Fruit fly (Drosophila melanogaster) whole organism, prepupa: ENCODE measurements around the gene Prosalpha2.
A peak's percentile ranks its signal among the peaks of the same experiment; 100 is the strongest.

Source experiments
- Blimp-1 ChIP-seq: fragments of 200-800 bp; sonication (Bioruptor generic); optimal IDR thresholded peaks from 3 replicates; lab custom pipeline; 2017; ENCODE audit warnings: missing biosample characterization, missing genetic modification characterization, mild to moderate bottlenecking, moderate library complexity, missing genetic modification reagents
- CG10631 ChIP-seq: fragments of 200-800 bp; sonication (Bioruptor generic); optimal IDR thresholded peaks from 2 replicates; lab custom pipeline; 2016; ENCODE audit warnings: missing biosample characterization, missing genetic modification characterization
- CG10669 ChIP-seq: fragments of 200-800 bp; sonication (Bioruptor generic); optimal IDR thresholded peaks from 3 replicates; lab custom pipeline; 2018; ENCODE audit warnings: missing biosample characterization, mild to moderate bottlenecking, missing genetic modification characterization, moderate library complexity
- CG11294 ChIP-seq: fragments of 200-800 bp; sonication (Bioruptor generic); IDR thresholded peaks from 2 replicates; pipeline ENCODE4 v1.3.6; 2022; ENCODE audit warnings: missing biosample characterization, missing genetic modification characterization
- CG11762 ChIP-seq: fragments of 200-800 bp; sonication (Bioruptor generic); optimal IDR thresholded peaks from 3 replicates; lab custom pipeline; 2016; ENCODE audit warnings: missing biosample characterization, missing genetic modification characterization; ENCODE audit not compliant: insufficient read depth
- CG11902 ChIP-seq: fragments of 200-800 bp; sonication (Bioruptor generic); optimal IDR thresholded peaks from 3 replicates; lab custom pipeline; 2016; ENCODE audit warnings: missing biosample characterization, missing genetic modification characterization
- CG15336 ChIP-seq: fragments of 200-800 bp; sonication (Bioruptor generic); IDR thresholded peaks from 2 replicates; pipeline ENCODE4 v1.3.6; 2022; ENCODE audit warnings: missing biosample characterization, missing genetic modification characterization
- CG1621 ChIP-seq: fragments of 200-800 bp; sonication (Bioruptor generic); optimal IDR thresholded peaks from 3 replicates; lab custom pipeline; 2018; ENCODE audit warnings: missing biosample characterization, mild to moderate bottlenecking, missing genetic modification characterization
- CG16779 ChIP-seq: fragments of 200-800 bp; sonication (Bioruptor generic); optimal IDR thresholded peaks from 3 replicates; lab custom pipeline; 2017; ENCODE audit warnings: missing biosample characterization, mild to moderate bottlenecking, missing genetic modification characterization
- CG34406 ChIP-seq: fragments of 200-800 bp; sonication (Bioruptor generic); optimal IDR thresholded peaks from 3 replicates; lab custom pipeline; 2016; ENCODE audit warnings: missing biosample characterization, missing genetic modification characterization
- CG3919 ChIP-seq: fragments of 200-800 bp; sonication (Bioruptor generic); optimal IDR thresholded peaks from 3 replicates; lab custom pipeline; 2016; ENCODE audit warnings: missing biosample characterization, missing genetic modification characterization
- CG6163 ChIP-seq: fragments of 200-800 bp; sonication (Bioruptor generic); IDR thresholded peaks from 3 replicates; pipeline ENCODE4 v1.3.6; 2022; ENCODE audit warnings: missing biosample characterization, missing genetic modification characterization
- CG6792 ChIP-seq: fragments of 200-800 bp; sonication (Bioruptor generic); optimal IDR thresholded peaks from 3 replicates; lab custom pipeline; 2016; ENCODE audit warnings: missing biosample characterization, missing genetic modification characterization
- CG6854 ChIP-seq: fragments of 200-800 bp; sonication (Bioruptor generic); optimal IDR thresholded peaks from 2 replicates; lab custom pipeline; 2017; ENCODE audit warnings: missing biosample characterization, mild to moderate bottlenecking, missing genetic modification characterization
- CG7368 ChIP-seq: fragments of 200-800 bp; sonication (Bioruptor generic); optimal IDR thresholded peaks from 3 replicates; lab custom pipeline; 2016; ENCODE audit warnings: missing biosample characterization, missing genetic modification characterization
- CG9139 ChIP-seq: fragments of 200-800 bp; sonication (Bioruptor generic); optimal IDR thresholded peaks from 3 replicates; lab custom pipeline; 2017; ENCODE audit warnings: missing biosample characterization, mild to moderate bottlenecking, missing genetic modification characterization
- Eip75B ChIP-seq: fragments of 200-800 bp; sonication (Bioruptor generic); optimal IDR thresholded peaks from 3 replicates; lab custom pipeline; 2016; ENCODE audit warnings: missing biosample characterization, missing genetic modification characterization
- Eip78C ChIP-seq: fragments of 200-800 bp; sonication (Bioruptor generic); peaks from one replicate; lab custom pipeline; 2016; ENCODE audit warnings: missing biosample characterization, missing genetic modification characterization
- Eip93F ChIP-seq: fragments of 200-800 bp; sonication (Bioruptor generic); optimal IDR thresholded peaks from 2 replicates; lab custom pipeline; 2016; ENCODE audit warnings: missing biosample characterization, mild to moderate bottlenecking, missing genetic modification characterization
- Ets21C ChIP-seq: fragments of 200-800 bp; sonication (Bioruptor generic); optimal IDR thresholded peaks from 3 replicates; lab custom pipeline; 2016; ENCODE audit warnings: missing biosample characterization, missing genetic modification characterization
- Ets96B ChIP-seq: fragments of 200-800 bp; optimal IDR thresholded peaks from 2 replicates; lab custom pipeline; 2019; ENCODE audit warnings: missing biosample characterization, mild to moderate bottlenecking, missing genetic modification characterization, moderate library complexity
- Gug ChIP-seq: fragments of 200-800 bp; sonication (Bioruptor generic); IDR thresholded peaks from 2 replicates; pipeline ENCODE4 v1.3.6; 2022; ENCODE audit warnings: missing biosample characterization, missing genetic modification characterization
- Hr39 ChIP-seq: fragments of 200-800 bp; sonication (Bioruptor generic); optimal IDR thresholded peaks from 2 replicates; lab custom pipeline; 2016; ENCODE audit warnings: missing biosample characterization, missing genetic modification characterization
- Hr4 ChIP-seq: fragments of 200-800 bp; sonication (Bioruptor generic); optimal IDR thresholded peaks from 3 replicates; lab custom pipeline; 2016; ENCODE audit warnings: missing biosample characterization, missing genetic modification characterization
- Lpt ChIP-seq: fragments of 200-800 bp; sonication (Bioruptor generic); optimal IDR thresholded peaks from 3 replicates; lab custom pipeline; 2016; ENCODE audit warnings: missing biosample characterization, missing genetic modification characterization
- Met ChIP-seq: fragments of 200-800 bp; sonication (Bioruptor generic); optimal IDR thresholded peaks from 3 replicates; lab custom pipeline; 2016; ENCODE audit warnings: missing biosample characterization, missing genetic modification characterization
- OdsH ChIP-seq: fragments of 200-800 bp; sonication (Bioruptor generic); optimal IDR thresholded peaks from 3 replicates; lab custom pipeline; 2016; ENCODE audit warnings: missing biosample characterization, missing genetic modification characterization
- Smox ChIP-seq: fragments of 200-800 bp; sonication (Bioruptor generic); optimal IDR thresholded peaks from 3 replicates; lab custom pipeline; 2016; ENCODE audit warnings: missing biosample characterization, missing genetic modification characterization
- Sox102F ChIP-seq: fragments of 200-800 bp; sonication (Bioruptor generic); optimal IDR thresholded peaks from 2 replicates; lab custom pipeline; 2016; ENCODE audit warnings: missing biosample characterization, mild to moderate bottlenecking, missing genetic modification characterization
- Sox14 ChIP-seq: fragments of 200-800 bp; sonication (Bioruptor generic); optimal IDR thresholded peaks from 3 replicates; lab custom pipeline; 2016; ENCODE audit warnings: missing biosample characterization, missing genetic modification characterization
- Sox15 ChIP-seq: fragments of 200-800 bp; sonication (Bioruptor generic); optimal IDR thresholded peaks from 3 replicates; lab custom pipeline; 2016; ENCODE audit warnings: missing biosample characterization, missing genetic modification characterization
- achi ChIP-seq: fragments of 200-800 bp; sonication (Bioruptor generic); optimal IDR thresholded peaks from 3 replicates; lab custom pipeline; 2016; ENCODE audit warnings: missing biosample characterization, missing genetic modification characterization
- acj6 ChIP-seq: fragments of 200-800 bp; sonication (Bioruptor generic); optimal IDR thresholded peaks from 3 replicates; lab custom pipeline; 2016; ENCODE audit warnings: missing biosample characterization, missing genetic modification characterization
- dac ChIP-seq: fragments of 200-800 bp; sonication (Bioruptor generic); optimal IDR thresholded peaks from 2 replicates; lab custom pipeline; 2017; ENCODE audit warnings: missing biosample characterization, mild to moderate bottlenecking, missing genetic modification characterization
- dsx ChIP-seq: fragments of 200-800 bp; optimal IDR thresholded peaks from 3 replicates; lab custom pipeline; 2019; ENCODE audit warnings: missing biosample characterization, mild to moderate bottlenecking, missing genetic modification characterization, moderate library complexity; ENCODE audit not compliant: poor library complexity, severe bottlenecking
- eg ChIP-seq: fragments of 200-800 bp; sonication (Bioruptor generic); IDR thresholded peaks from 3 replicates; pipeline ENCODE4 v1.3.6; 2022; ENCODE audit warnings: missing biosample characterization, missing genetic modification characterization
- esn ChIP-seq: fragments of 200-800 bp; sonication (Bioruptor generic); optimal IDR thresholded peaks from 2 replicates; lab custom pipeline; 2016; ENCODE audit warnings: missing biosample characterization, mild to moderate bottlenecking, missing genetic modification characterization, moderate library complexity
- fd85E ChIP-seq: fragments of 200-800 bp; sonication (Bioruptor generic); optimal IDR thresholded peaks from 3 replicates; lab custom pipeline; 2016; ENCODE audit warnings: missing biosample characterization, missing genetic modification characterization
- fkh ChIP-seq: fragments of 200-800 bp; sonication (Bioruptor generic); optimal IDR thresholded peaks from 3 replicates; lab custom pipeline; 2017; ENCODE audit warnings: missing biosample characterization, mild to moderate bottlenecking, missing genetic modification characterization, moderate library complexity
- net ChIP-seq: fragments of 200-800 bp; sonication (Bioruptor generic); optimal IDR thresholded peaks from 3 replicates; lab custom pipeline; 2016; ENCODE audit warnings: missing biosample characterization, missing genetic modification characterization
- pdm3 ChIP-seq: fragments of 200-800 bp; sonication (Bioruptor generic); optimal IDR thresholded peaks from 3 replicates; lab custom pipeline; 2016; ENCODE audit warnings: missing biosample characterization, missing genetic modification characterization
- salr ChIP-seq, 2 experiments: fragments of 200-800 bp; sonication (Bioruptor generic); optimal IDR thresholded peaks; 3 replicates each; lab custom pipeline; 2016 to 2018; ENCODE audit warnings: missing biosample characterization in 2 of 2, missing genetic modification characterization in 2 of 2, mild to moderate bottlenecking in 1 of 2
- spab ChIP-seq: fragments of 200-800 bp; sonication (Bioruptor generic); optimal IDR thresholded peaks from 2 replicates; lab custom pipeline; 2017; ENCODE audit warnings: missing biosample characterization, mild to moderate bottlenecking, missing genetic modification characterization, missing genetic modification reagents
- ss ChIP-seq, 2 experiments: fragments of 200-800 bp; sonication (Bioruptor generic); optimal IDR thresholded peaks; 2 replicates in 1 of 2; 3 replicates in 1 of 2; lab custom pipeline; 2017 to 2018; ENCODE audit warnings: mild to moderate bottlenecking in 2 of 2, missing biosample characterization in 2 of 2, missing genetic modification characterization in 2 of 2, moderate library complexity in 1 of 2
- svp ChIP-seq: fragments of 200-800 bp; sonication (Bioruptor generic); peaks from one replicate; lab custom pipeline; 2016; ENCODE audit warnings: missing biosample characterization, missing genetic modification characterization
- topi ChIP-seq: fragments of 200-800 bp; sonication (Bioruptor generic); optimal IDR thresholded peaks from 3 replicates; lab custom pipeline; 2016; ENCODE audit warnings: missing biosample characterization, missing genetic modification characterization
- vri ChIP-seq: fragments of 200-800 bp; sonication (Bioruptor generic); optimal IDR thresholded peaks from 3 replicates; lab custom pipeline; 2016; ENCODE audit warnings: missing biosample characterization, mild to moderate bottlenecking, missing genetic modification characterization

Prosalpha2 gene

DNA sequence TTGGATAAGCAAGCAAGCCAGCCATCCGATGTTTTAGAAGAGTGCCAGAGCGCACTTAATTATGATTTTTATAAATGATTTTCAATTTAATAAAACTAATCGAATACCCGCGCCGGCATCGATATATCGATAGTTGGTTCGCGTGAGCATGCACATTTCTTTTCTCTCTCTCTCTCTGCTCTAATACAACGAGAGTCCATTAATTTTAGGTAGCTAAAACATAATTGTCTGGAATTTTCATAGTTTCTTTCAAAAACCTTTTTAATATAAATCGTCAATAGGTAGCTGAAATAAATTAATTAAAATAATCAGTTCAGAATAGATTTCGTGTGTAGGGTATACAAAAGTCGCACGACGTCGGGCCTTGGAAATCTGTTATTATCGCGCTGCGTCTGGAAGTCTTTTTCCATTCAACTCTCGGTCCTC, 17.8 kb downstream of the Prosalpha2 start, which contains the start of gene CG18549 (continued):
- TF ChIP-seq Sox15 (GFP tag; lab: Kevin White, UChicago), result peak; percentile 99
- peak; percentile 100 for TF ChIP-seq Ets96B (tag; lab: Kevin White, UChicago)
- peak; percentile 99 to 100 for TF ChIP-seq salr (GFP tag; optimal IDR thresholded peaks at IDR 0.05; lab: Kevin White, UChicago)
- TF ChIP-seq CG6163, result peak; percentile 100
- peak; percentile 99 for TF ChIP-seq CG11902 (GFP tag; lab: Kevin White, UChicago)
- TF ChIP-seq Gug (GFP tag; lab: Robert Waterston, UW), result peak; percentile 100
- peak; percentile 100 for TF ChIP-seq CG1621
- peak; percentile 100 for TF ChIP-seq dsx (GFP tag; lab: Kevin White, UChicago)
- peak; percentile 99 for TF ChIP-seq CG16779 (tag; lab: Kevin White, UChicago)
- peak; percentile 100 for TF ChIP-seq Hr39 (GFP tag; lab: Kevin White, UChicago)
- TF ChIP-seq CG34406 (GFP tag; lab: Kevin White, UChicago), result peak; percentile 100
- TF ChIP-seq eg, result peak; percentile 100
- peak; percentile 100 for TF ChIP-seq net (GFP tag; lab: Kevin White, UChicago)
- peak; percentile 99 for TF ChIP-seq Ets21C (GFP tag; lab: Kevin White, UChicago)
- peak; percentile 94 for TF ChIP-seq fkh (GFP tag; lab: Kevin White, UChicago)
- peak; percentile 98 for TF ChIP-seq fd85E (GFP tag; lab: Kevin White, UChicago)
- TF ChIP-seq CG7368, result peak; percentile 100

DNA sequence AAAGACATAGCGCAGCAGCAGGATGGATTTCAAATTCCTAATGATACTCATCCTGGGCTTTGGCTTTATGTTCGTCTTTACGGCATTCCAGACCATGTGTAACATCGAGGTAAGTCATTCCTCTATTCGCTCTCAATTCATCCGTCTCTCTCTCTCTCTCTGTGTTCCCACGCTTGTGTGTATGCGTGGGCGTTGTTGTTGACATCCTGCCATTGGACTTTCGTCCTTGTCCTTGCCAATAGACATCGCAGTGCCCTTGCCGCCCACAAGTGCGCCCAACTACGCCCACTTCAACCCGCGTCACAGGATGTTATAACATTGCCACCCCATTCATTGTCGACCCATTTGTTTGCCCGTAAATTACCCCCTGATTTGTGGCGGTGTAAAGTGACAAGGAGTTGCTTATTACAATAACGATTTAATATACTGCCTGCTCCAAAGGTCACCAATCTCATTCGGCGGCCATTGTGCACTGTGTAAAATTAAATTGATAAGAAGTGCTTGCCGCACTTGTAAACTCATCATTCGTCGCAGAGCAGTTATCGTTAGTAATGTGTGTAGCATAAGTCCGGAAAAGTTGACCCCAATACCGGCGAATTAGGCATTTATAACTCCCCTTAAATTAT, 18.6 kb downstream of the Prosalpha2 start:
- no peak for TF ChIP-seq Sox15 (GFP tag; lab: Kevin White, UChicago)
- TF ChIP-seq achi (GFP tag; lab: Kevin White, UChicago), result no peak
- peak in 1 of 2 experiments; percentile 44 for TF ChIP-seq ss (GFP tag; optimal IDR thresholded peaks at IDR 0.05; lab: Kevin White, UChicago)
- TF ChIP-seq acj6, result no peak
- TF ChIP-seq topi (GFP tag; lab: Kevin White, UChicago), result no peak
- no peak for TF ChIP-seq pdm3 (GFP tag; lab: Kevin White, UChicago)
- no peak for TF ChIP-seq esn
- TF ChIP-seq Hr4 (GFP tag; lab: Kevin White, UChicago), result no peak
- no peak for TF ChIP-seq dac (GFP tag; lab: Kevin White, UChicago)
- TF ChIP-seq CG10669 (GFP tag; lab: Kevin White, UChicago), result peak; percentile 20
- TF ChIP-seq CG11902 (GFP tag; lab: Kevin White, UChicago), result no peak
- no peak for TF ChIP-seq Blimp-1 (GFP tag; lab: Kevin White, UChicago)
- no peak for TF ChIP-seq CG34406 (GFP tag; lab: Kevin White, UChicago)
- peak; percentile 21 for TF ChIP-seq CG3919 (GFP tag; lab: Kevin White, UChicago)
- no peak for TF ChIP-seq eg
- TF ChIP-seq CG7368, result no peak
- TF ChIP-seq Lpt, result no peak
- peak; percentile 6 for TF ChIP-seq CG9139
- peak; percentile 8 for TF ChIP-seq net (GFP tag; lab: Kevin White, UChicago)
- peak; percentile 52 for TF ChIP-seq Eip78C
- no peak for TF ChIP-seq CG11762 (GFP tag; lab: Kevin White, UChicago)
- TF ChIP-seq CG10631 (GFP tag; lab: Kevin White, UChicago), result no peak
- TF ChIP-seq Met (GFP tag; lab: Kevin White, UChicago), result no peak
- TF ChIP-seq fkh (GFP tag; lab: Kevin White, UChicago), result no peak
- TF ChIP-seq CG6854 (GFP tag; lab: Kevin White, UChicago), result peak; percentile 2
- TF ChIP-seq Hr39 (GFP tag; lab: Kevin White, UChicago), result no peak
- no peak for TF ChIP-seq OdsH (GFP tag; lab: Kevin White, UChicago)
- no peak for TF ChIP-seq Sox102F (GFP tag; lab: Kevin White, UChicago)
- TF ChIP-seq Smox, result no peak
- TF ChIP-seq Sox14 (GFP tag; lab: Kevin White, UChicago), result peak; percentile 21
- TF ChIP-seq vri (GFP tag; lab: Kevin White, UChicago), result no peak
- no peak for TF ChIP-seq CG15336 (GFP tag; lab: Robert Waterston, UW)
- TF ChIP-seq Eip75B (GFP tag; lab: Kevin White, UChicago), result no peak
- peak; percentile 94 for TF ChIP-seq svp
- no peak for TF ChIP-seq salr (GFP tag; optimal IDR thresholded peaks at IDR 0.05; lab: Kevin White, UChicago)
- no peak for TF ChIP-seq Eip93F (GFP tag; lab: Kevin White, UChicago)
- peak; percentile 1 for TF ChIP-seq spab
- no peak for TF ChIP-seq Gug (GFP tag; lab: Robert Waterston, UW)
- TF ChIP-seq CG6792 (GFP tag; lab: Kevin White, UChicago), result no peak
- TF ChIP-seq Ets96B (tag; lab: Kevin White, UChicago), result no peak
- no peak for TF ChIP-seq CG11294 (GFP tag; lab: Robert Waterston, UW)
